Fruit fly (Drosophila melanogaster) whole organism, embryonic: ENCODE measurements around the gene NimC2.
A peak's percentile ranks its signal among the peaks of the same experiment; 100 is the strongest.

Experiments used
- Abd-B ChIP-seq: fragments of 200-800 bp; sonication (Bioruptor generic); optimal IDR thresholded peaks from 2 replicates; lab custom pipeline; 2018; ENCODE audit warnings: missing biosample characterization, mild to moderate bottlenecking, missing genetic modification characterization, moderate library complexity
- Adf1 ChIP-seq: fragments of 200-800 bp; sonication (Bioruptor generic); IDR thresholded peaks from 2 replicates; pipeline ENCODE4 v1.3.6; 2022; ENCODE audit warnings: missing biosample characterization, missing genetic modification characterization
- Awh ChIP-seq: fragments of 200-800 bp; sonication (Bioruptor generic); IDR thresholded peaks from 2 replicates; pipeline ENCODE4, ENCODE4 v1.3.6; 2022; ENCODE audit warnings: missing biosample characterization, missing genetic modification characterization
- CG10543 ChIP-seq: fragments of 200-800 bp; sonication (Bioruptor generic); optimal IDR thresholded peaks from 3 replicates; lab custom pipeline; 2017; ENCODE audit warnings: missing biosample characterization, mild to moderate bottlenecking, missing genetic modification characterization, moderate library complexity
- CG11093 ChIP-seq: fragments of 200-800 bp; sonication (Bioruptor generic); IDR thresholded peaks from 3 replicates; pipeline ENCODE4 v1.3.6; 2022; ENCODE audit warnings: missing biosample characterization, missing genetic modification characterization
- CG1603 ChIP-seq: fragments of 200-800 bp; sonication (Bioruptor generic); optimal IDR thresholded peaks from 2 replicates; lab custom pipeline; 2019; ENCODE audit warnings: missing biosample characterization, mild to moderate bottlenecking, missing genetic modification characterization, moderate library complexity
- CG30403 ChIP-seq: fragments of 200-800 bp; sonication (Bioruptor generic); optimal IDR thresholded peaks from 3 replicates; lab custom pipeline; 2016; ENCODE audit warnings: missing biosample characterization, missing genetic modification characterization
- CG30431 ChIP-seq: fragments of 200-800 bp; sonication (Bioruptor generic); optimal IDR thresholded peaks from 2 replicates; lab custom pipeline; 2017; ENCODE audit warnings: missing biosample characterization, missing genetic modification characterization
- CG31441 ChIP-seq: fragments of 200-800 bp; sonication (Bioruptor generic); IDR thresholded peaks from 2 replicates; pipeline ENCODE4 v1.3.6; 2022; ENCODE audit warnings: missing biosample characterization, missing genetic modification characterization
- CG7271 ChIP-seq: fragments of 200-800 bp; sonication (Bioruptor generic); optimal IDR thresholded peaks from 2 replicates; lab custom pipeline; 2018; ENCODE audit warnings: missing biosample characterization, mild to moderate bottlenecking, missing genetic modification characterization, moderate library complexity
- CG8478 ChIP-seq: fragments of >200 bp; optimal IDR thresholded peaks from 2 replicates; lab custom pipeline; 2018
- CG8924 ChIP-seq: fragments of 200-800 bp; optimal IDR thresholded peaks from 3 replicates; lab custom pipeline; 2019; ENCODE audit warnings: missing biosample characterization, mild to moderate bottlenecking, missing genetic modification characterization, moderate library complexity
- CTCF ChIP-seq: fragments of 200-800 bp; sonication (Bioruptor generic); optimal IDR thresholded peaks from 2 replicates; lab custom pipeline; 2017; ENCODE audit warnings: missing biosample characterization, mild to moderate bottlenecking, missing genetic modification characterization, moderate library complexity
- CoRest ChIP-seq: fragments of 200-800 bp; sonication (Bioruptor generic); optimal IDR thresholded peaks from 3 replicates; lab custom pipeline; 2018; ENCODE audit warnings: missing biosample characterization, mild to moderate bottlenecking, missing genetic modification characterization, moderate library complexity
- D19B ChIP-seq: fragments of 200-800 bp; sonication (Bioruptor generic); optimal IDR thresholded peaks from 2 replicates; lab custom pipeline; 2017; ENCODE audit warnings: missing biosample characterization, mild to moderate bottlenecking, missing genetic modification characterization
- Dbx ChIP-seq: fragments of 200-800 bp; sonication (Bioruptor generic); IDR thresholded peaks from 3 replicates; pipeline ENCODE4 v1.3.6; 2022; ENCODE audit warnings: missing biosample characterization, missing genetic modification characterization
- Dek ChIP-seq: fragments of 200-800 bp; sonication (Bioruptor generic); optimal IDR thresholded peaks from 3 replicates; lab custom pipeline; 2019; ENCODE audit warnings: missing biosample characterization, mild to moderate bottlenecking, missing genetic modification characterization, moderate library complexity
- Dp ChIP-seq: fragments of 200-800 bp; sonication (Bioruptor generic); optimal IDR thresholded peaks from 2 replicates; lab custom pipeline; 2018; ENCODE audit warnings: missing biosample characterization, mild to moderate bottlenecking, missing genetic modification characterization, moderate library complexity
- Ets97D ChIP-seq: fragments of 200-800 bp; sonication (Bioruptor generic); optimal IDR thresholded peaks from 3 replicates; lab custom pipeline; 2016; ENCODE audit warnings: missing biosample characterization, missing genetic modification characterization
- Fer2 ChIP-seq: fragments of 200-800 bp; sonication (Bioruptor generic); optimal IDR thresholded peaks from 2 replicates; lab custom pipeline; 2018; ENCODE audit warnings: missing biosample characterization, mild to moderate bottlenecking, missing genetic modification characterization, moderate library complexity
- Fer3 ChIP-seq: fragments of 200-800 bp; sonication (Bioruptor generic); optimal IDR thresholded peaks from 2 replicates; lab custom pipeline; 2018; ENCODE audit warnings: missing biosample characterization, mild to moderate bottlenecking, missing genetic modification characterization, moderate library complexity
- GATAe ChIP-seq: fragments of 200-800 bp; sonication (Bioruptor generic); conservative IDR thresholded peaks from 2 replicates; pipeline ENCODE4 v1.3.6; 2022; ENCODE audit warnings: missing biosample characterization, missing genetic modification characterization
- Hey ChIP-seq: fragments of 200-800 bp; sonication (Bioruptor generic); optimal IDR thresholded peaks from 3 replicates; lab custom pipeline; 2018; ENCODE audit warnings: missing biosample characterization, mild to moderate bottlenecking, missing genetic modification characterization
- NfI ChIP-seq: fragments of 200-800 bp; sonication (Bioruptor generic); optimal IDR thresholded peaks from 3 replicates; lab custom pipeline; 2018; ENCODE audit warnings: missing biosample characterization, mild to moderate bottlenecking, missing genetic modification characterization, moderate library complexity
- Oaz ChIP-seq: fragments of 200-800 bp; sonication (Bioruptor generic); IDR thresholded peaks from 2 replicates; pipeline ENCODE4 v1.3.6; 2022; ENCODE audit warnings: missing biosample characterization, missing genetic modification characterization
- Optix ChIP-seq: fragments of 200-800 bp; sonication (Bioruptor generic); IDR thresholded peaks from 3 replicates; pipeline ENCODE4 v1.3.6; 2022; ENCODE audit warnings: missing biosample characterization, missing genetic modification characterization
- PHDP ChIP-seq: fragments of 200-800 bp; sonication (Bioruptor generic); optimal IDR thresholded peaks from 3 replicates; lab custom pipeline; 2018; ENCODE audit warnings: missing biosample characterization, mild to moderate bottlenecking, missing genetic modification characterization, moderate library complexity
- Stat92E ChIP-seq, 3 experiments: fragments of >200 bp in 2 of 3; fragments of 200-800 bp in 1 of 3; sonication (Bioruptor generic) in 1 of 3; optimal IDR thresholded peaks; 2 replicates each; lab custom pipeline; 2017 to 2019; ENCODE audit warnings: missing biosample characterization in 3 of 3, missing genetic modification characterization in 3 of 3, mild to moderate bottlenecking in 1 of 3, moderate library complexity in 1 of 3
- Trl ChIP-seq, 3 experiments: fragments of >200 bp in 2 of 3; fragments of 200-800 bp in 1 of 3; sonication (Bioruptor generic) in 1 of 3; optimal IDR thresholded peaks; 2 replicates in 1 of 3; 3 replicates in 2 of 3; lab custom pipeline; 2016 to 2017; ENCODE audit warnings: missing biosample characterization in 1 of 3, missing genetic modification characterization in 1 of 3
- crp ChIP-seq, 2 experiments: fragments of 200-800 bp; sonication (Bioruptor generic); optimal IDR thresholded peaks; 2 replicates in 1 of 2; 3 replicates in 1 of 2; lab custom pipeline; 2017; ENCODE audit warnings: missing biosample characterization in 2 of 2, missing genetic modification characterization in 2 of 2, mild to moderate bottlenecking in 1 of 2, moderate library complexity in 1 of 2
- dm ChIP-seq: fragments of 200-800 bp; sonication (Bioruptor generic); optimal IDR thresholded peaks from 3 replicates; lab custom pipeline; 2016; ENCODE audit warnings: missing biosample characterization, missing genetic modification characterization
- dmrt11E ChIP-seq: fragments of 200-800 bp; sonication (Bioruptor generic); optimal IDR thresholded peaks from 3 replicates; lab custom pipeline; 2018; ENCODE audit warnings: missing biosample characterization, mild to moderate bottlenecking, missing genetic modification characterization, moderate library complexity
- en ChIP-seq: fragments of 200-800 bp; sonication (Bioruptor generic); optimal IDR thresholded peaks from 2 replicates; lab custom pipeline; 2016; ENCODE audit warnings: missing biosample characterization, missing genetic modification characterization
- grau ChIP-seq: fragments of 200-800 bp; optimal IDR thresholded peaks from 3 replicates; lab custom pipeline; 2019; ENCODE audit warnings: missing biosample characterization, mild to moderate bottlenecking, missing genetic modification characterization, moderate library complexity
- gsb ChIP-seq: fragments of 200-800 bp; sonication (Bioruptor generic); IDR thresholded peaks from 2 replicates; pipeline ENCODE4 v1.3.6; 2022; ENCODE audit warnings: missing biosample characterization, missing genetic modification characterization
- ken ChIP-seq: fragments of 200-800 bp; sonication (Bioruptor generic); IDR thresholded peaks from 3 replicates; pipeline ENCODE4 v1.3.6; 2022; ENCODE audit warnings: missing biosample characterization, missing genetic modification characterization
- lbe ChIP-seq: fragments of 200-800 bp; sonication (Bioruptor generic); optimal IDR thresholded peaks from 2 replicates; lab custom pipeline; 2016; ENCODE audit warnings: missing biosample characterization, mild to moderate bottlenecking, missing genetic modification characterization
- lola ChIP-seq, 3 experiments: fragments of >200 bp in 2 of 3; fragments of 200-800 bp in 1 of 3; sonication (Bioruptor generic) in 1 of 3; optimal IDR thresholded peaks; 2 replicates each; lab custom pipeline; 2017 to 2019; ENCODE audit warnings: missing biosample characterization in 3 of 3, missing genetic modification characterization in 3 of 3, mild to moderate bottlenecking in 1 of 3, moderate library complexity in 1 of 3
- mam ChIP-seq: fragments of 200-800 bp; sonication (Bioruptor generic); optimal IDR thresholded peaks from 3 replicates; lab custom pipeline; 2016; ENCODE audit warnings: missing biosample characterization, missing genetic modification characterization
- nau ChIP-seq: fragments of 200-800 bp; sonication (Bioruptor generic); optimal IDR thresholded peaks from 3 replicates; lab custom pipeline; 2017; ENCODE audit warnings: missing biosample characterization, mild to moderate bottlenecking, missing genetic modification characterization, missing genetic modification reagents
- org-1 ChIP-seq: fragments of 200-800 bp; sonication (Bioruptor generic); optimal IDR thresholded peaks from 2 replicates; lab custom pipeline; 2017; ENCODE audit warnings: missing biosample characterization, missing genetic modification characterization
- phol ChIP-seq: fragments of 200-800 bp; sonication (Bioruptor generic); optimal IDR thresholded peaks from 3 replicates; lab custom pipeline; 2018; ENCODE audit warnings: missing biosample characterization, mild to moderate bottlenecking, missing genetic modification characterization, moderate library complexity
- schlank ChIP-seq: fragments of 200-800 bp; sonication (Bioruptor generic); optimal IDR thresholded peaks from 2 replicates; lab custom pipeline; 2018; ENCODE audit warnings: missing biosample characterization, mild to moderate bottlenecking, missing genetic modification characterization
- trem ChIP-seq: fragments of 200-800 bp; optimal IDR thresholded peaks from 3 replicates; lab custom pipeline; 2019; ENCODE audit warnings: missing biosample characterization, mild to moderate bottlenecking, missing genetic modification characterization, moderate library complexity
- usp ChIP-seq: fragments of >200 bp; optimal IDR thresholded peaks from 2 replicates; lab custom pipeline; 2017; ENCODE audit warnings: missing biosample characterization, missing genetic modification characterization
- wdn ChIP-seq: fragments of 200-800 bp; sonication (Bioruptor generic); IDR thresholded peaks from 2 replicates; pipeline ENCODE4 v1.3.6; 2022; ENCODE audit warnings: missing biosample characterization, missing genetic modification characterization
- wek ChIP-seq: fragments of 200-800 bp; sonication (Bioruptor generic); optimal IDR thresholded peaks from 3 replicates; lab custom pipeline; 2018; ENCODE audit warnings: missing biosample characterization, mild to moderate bottlenecking, missing genetic modification characterization, moderate library complexity
- zen ChIP-seq: fragments of 200-800 bp; sonication (Bioruptor generic); optimal IDR thresholded peaks from 3 replicates; lab custom pipeline; 2018; ENCODE audit warnings: missing biosample characterization, mild to moderate bottlenecking, missing genetic modification characterization, moderate library complexity
- zen2 ChIP-seq: fragments of 200-800 bp; sonication (Bioruptor generic); IDR thresholded peaks from 3 replicates; pipeline ENCODE4 v1.3.6; 2022; ENCODE audit warnings: missing biosample characterization, missing genetic modification characterization; ENCODE audit not compliant: partially characterized antibody

The NimC2 gene

DNA sequence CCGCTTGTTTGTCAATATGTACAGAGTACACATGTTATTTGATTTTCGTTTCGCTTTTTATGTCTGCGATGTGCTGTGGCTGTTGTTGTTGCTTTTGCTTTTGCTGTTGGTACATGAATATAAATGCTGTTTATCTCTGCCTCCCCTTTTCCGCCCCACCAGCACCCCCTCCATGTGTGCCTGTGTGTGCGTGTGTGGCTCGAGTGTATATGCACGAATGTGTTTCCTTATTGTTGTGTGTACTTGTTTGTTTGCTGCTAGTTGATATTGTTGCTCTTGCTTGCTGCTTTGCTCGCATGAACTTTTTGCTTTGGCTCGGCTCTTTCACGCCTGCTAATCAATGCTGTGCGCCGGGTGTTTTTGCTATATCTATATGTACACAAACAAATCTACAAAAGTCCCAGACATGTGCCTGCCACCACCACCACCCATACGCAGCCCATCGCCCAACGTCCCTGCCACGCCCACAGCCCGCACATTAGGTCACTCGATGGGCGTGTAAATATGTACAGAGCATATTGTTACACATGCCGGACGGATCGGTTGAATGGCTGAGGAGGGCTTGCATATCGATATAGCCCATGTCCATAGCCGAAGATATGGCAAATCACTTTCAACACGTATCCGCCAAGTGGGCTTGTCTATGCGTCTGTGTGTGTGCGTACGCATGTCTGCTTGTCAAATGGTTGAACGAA is 44.3 kb downstream of the NimC2 start (continued):
- TF ChIP-seq CG30403 (peak; percentile 92), PHDP (peak; percentile 99), Hey (tag; lab: Kevin White, UChicago) (peak; percentile 100), zen (tag; lab: Kevin White, UChicago) (peak; percentile 95), Dp (GFP tag; lab: Kevin White, UChicago) (peak; percentile 46), usp (GFP tag; lab: Kevin White, UChicago) (no peak), lbe (GFP tag; lab: Kevin White, UChicago) (peak; percentile 93), CG30431 (GFP tag; lab: Kevin White, UChicago) (peak; percentile 99), GATAe (GFP tag; lab: Robert Waterston, UW) (peak; percentile 97), Dek (tag; lab: Kevin White, UChicago) (peak; percentile 98), nau (GFP tag; lab: Kevin White, UChicago) (peak; percentile 100), CG31441 (peak; percentile 96), Stat92E (GFP tag; optimal IDR thresholded peaks at IDR 0.05; lab: Kevin White, UChicago) (peak in 1 of 3 experiments; percentile 85), CG1603 (tag; lab: Kevin White, UChicago) (peak; percentile 99), dmrt11E (tag; lab: Kevin White, UChicago) (peak; percentile 99), CG10543 (peak; percentile 100), ken (GFP tag; lab: Robert Waterston, UW) (peak; percentile 98), grau (tag; lab: Kevin White, UChicago) (peak; percentile 94), phol (tag; lab: Kevin White, UChicago) (peak; percentile 74), Dbx (peak; percentile 99), D19B (GFP tag; lab: Kevin White, UChicago) (peak; percentile 93), gsb (GFP tag; lab: Robert Waterston, UW) (peak; percentile 98), Fer2 (tag; lab: Kevin White, UChicago) (peak; percentile 99), Fer3 (peak; percentile 99), en (peak; percentile 99), Awh (GFP tag; lab: Robert Waterston, UW) (peak; percentile 100), NfI (GFP tag; lab: Kevin White, UChicago) (peak; percentile 97), Trl (optimal IDR thresholded peaks at IDR 0.05; lab: Kevin White, UChicago) (peak in 1 of 2 experiments; percentile 69), Trl (GFP tag; optimal IDR thresholded peaks at IDR 0.05; lab: Kevin White, UChicago) (peak; percentile 100), dm (GFP tag; lab: Kevin White, UChicago) (peak; percentile 98), Oaz (peak; percentile 94), trem (tag; lab: Kevin White, UChicago) (peak; percentile 93), wdn (GFP tag; lab: Robert Waterston, UW) (peak; percentile 95), org-1 (GFP tag; lab: Kevin White, UChicago) (peak; percentile 100), Adf1 (peak; percentile 87), crp (GFP tag; optimal IDR thresholded peaks at IDR 0.05; lab: Kevin White, UChicago) (peak; percentile 17 to 80), CG7271 (tag; lab: Kevin White, UChicago) (peak; percentile 99), Optix (GFP tag; lab: Robert Waterston, UW) (peak; percentile 98), CoRest (tag; lab: Kevin White, UChicago) (peak; percentile 98), Abd-B (GFP tag; lab: Kevin White, UChicago) (peak; percentile 83), CG8478 (lab: Kevin White, UChicago) (no peak), Ets97D (GFP tag; lab: Kevin White, UChicago) (peak; percentile 92), CG8924 (peak; percentile 99), zen2 (GFP tag; lab: Robert Waterston, UW) (no peak), CTCF (GFP tag; lab: Kevin White, UChicago) (peak; percentile 80), schlank (peak; percentile 100), CG11093 (GFP tag; lab: Robert Waterston, UW) (peak; percentile 97), wek (GFP tag; lab: Kevin White, UChicago) (peak; percentile 100), lola (GFP tag; optimal IDR thresholded peaks at IDR 0.05; lab: Kevin White, UChicago) (peak in 1 of 3 experiments; percentile 98), mam (GFP tag; lab: Kevin White, UChicago) (peak; percentile 98)
